Worm (Caenorhabditis elegans) whole organism, mixed stage, embryonic: ENCODE data around the gene dap-3.
A peak's percentile ranks its signal among the peaks of the same experiment; 100 is the strongest.

Experiments used
- M03D4.4 ChIP-seq: sonication (generic microtip); optimal IDR thresholded peaks from 2 replicates; lab custom pipeline; 2017; ENCODE audit warnings: mild to moderate bottlenecking, missing genetic modification characterization, missing compliant biosample characterization
- bed-3 ChIP-seq: fragments of 200-800 bp; sonication (Bioruptor generic); optimal IDR thresholded peaks from 3 replicates; lab custom pipeline; 2018; ENCODE audit warnings: mild to moderate bottlenecking, missing genetic modification characterization, moderate library complexity, missing compliant biosample characterization
- blmp-1 ChIP-seq: fragments of 150-350 bp; optimal IDR thresholded peaks from 2 replicates; lab custom pipeline; 2014; ENCODE audit warnings: missing biosample characterization, missing genetic modification characterization
- ceh-39 ChIP-seq: fragments of 150-350 bp; optimal IDR thresholded peaks from 2 replicates; lab custom pipeline; 2014; ENCODE audit warnings: missing biosample characterization, missing genetic modification characterization
- ceh-43 ChIP-seq: fragments of 200-800 bp; sonication (Bioruptor generic); optimal IDR thresholded peaks from 2 replicates; lab custom pipeline; 2018; ENCODE audit warnings: mild to moderate bottlenecking, missing genetic modification characterization, moderate library complexity, missing compliant biosample characterization
- ceh-83 ChIP-seq: fragments of 200-800 bp; sonication (Bioruptor generic); optimal IDR thresholded peaks from 2 replicates; lab custom pipeline; 2018; ENCODE audit warnings: mild to moderate bottlenecking, missing genetic modification characterization, missing compliant biosample characterization
- ces-1 ChIP-seq: fragments of 150-350 bp; optimal IDR thresholded peaks from 2 replicates; lab custom pipeline; 2014; ENCODE audit warnings: missing biosample characterization, missing genetic modification reagents, missing genetic modification characterization
- cnd-1 ChIP-seq: fragments of 200-800 bp; sonication (Bioruptor generic); optimal IDR thresholded peaks from 2 replicates; lab custom pipeline; 2018; ENCODE audit warnings: mild to moderate bottlenecking, missing genetic modification characterization, missing compliant biosample characterization
- drap-1 ChIP-seq: fragments of 200-800 bp; sonication (Bioruptor generic); optimal IDR thresholded peaks from 3 replicates; lab custom pipeline; 2018; ENCODE audit warnings: mild to moderate bottlenecking, missing genetic modification characterization, missing compliant biosample characterization
- elt-1 ChIP-seq: sonication (generic microtip); optimal IDR thresholded peaks from 2 replicates; lab custom pipeline; 2017; ENCODE audit warnings: missing genetic modification characterization, mild to moderate bottlenecking, missing compliant biosample characterization, antibody characterized with exemption, moderate library complexity, borderline replicate concordance; ENCODE audit not compliant: insufficient read depth
- elt-3 ChIP-seq: fragments of 150-350 bp; optimal IDR thresholded peaks from 2 replicates; lab custom pipeline; 2014; ENCODE audit warnings: missing biosample characterization, missing genetic modification characterization
- flh-1 ChIP-seq: fragments of 200-800 bp; sonication (Bioruptor generic); optimal IDR thresholded peaks from 2 replicates; lab custom pipeline; 2018; ENCODE audit warnings: mild to moderate bottlenecking, missing genetic modification characterization, moderate library complexity, missing compliant biosample characterization
- ham-2 ChIP-seq: fragments of 200-800 bp; sonication (Bioruptor generic); optimal IDR thresholded peaks from 2 replicates; lab custom pipeline; 2018; ENCODE audit warnings: mild to moderate bottlenecking, missing genetic modification characterization, missing compliant biosample characterization
- hlh-1 ChIP-seq: fragments of 150-350 bp; optimal IDR thresholded peaks from 2 replicates; lab custom pipeline; 2014; ENCODE audit warnings: missing biosample characterization, missing genetic modification reagents, missing genetic modification characterization
- lin-13 ChIP-seq: fragments of 150-350 bp; optimal IDR thresholded peaks from 2 replicates; lab custom pipeline; 2014; ENCODE audit warnings: missing biosample characterization, missing genetic modification characterization
- lin-32 ChIP-seq: fragments of 200-800 bp; sonication (Bioruptor generic); optimal IDR thresholded peaks from 2 replicates; lab custom pipeline; 2018; ENCODE audit warnings: mild to moderate bottlenecking, missing genetic modification characterization, missing compliant biosample characterization
- lsy-2 ChIP-seq: fragments of 150-350 bp; optimal IDR thresholded peaks from 2 replicates; lab custom pipeline; 2014; ENCODE audit warnings: missing biosample characterization, missing genetic modification characterization
- mab-5 ChIP-seq: fragments of 150-350 bp; optimal IDR thresholded peaks from 2 replicates; lab custom pipeline; 2014; ENCODE audit warnings: missing biosample characterization, missing genetic modification characterization
- mep-1 ChIP-seq: fragments of 150-350 bp; optimal IDR thresholded peaks from 2 replicates; lab custom pipeline; 2017; ENCODE audit warnings: missing biosample characterization, missing genetic modification reagents, missing genetic modification characterization, inconsistent platforms
- mls-2 ChIP-seq: sonication (generic microtip); optimal IDR thresholded peaks from 2 replicates; lab custom pipeline; 2016; ENCODE audit warnings: mild to moderate bottlenecking, missing genetic modification characterization, moderate library complexity, missing compliant biosample characterization
- nhr-12 ChIP-seq: fragments of 150-350 bp; optimal IDR thresholded peaks from 2 replicates; lab custom pipeline; 2014; ENCODE audit warnings: missing biosample characterization, missing genetic modification characterization
- nhr-2 ChIP-seq: fragments of 150-350 bp; optimal IDR thresholded peaks from 2 replicates; lab custom pipeline; 2014; ENCODE audit warnings: missing biosample characterization, missing genetic modification characterization
- nhr-237 ChIP-seq: fragments of 150-350 bp; optimal IDR thresholded peaks from 2 replicates; lab custom pipeline; 2014; ENCODE audit warnings: missing biosample characterization, missing genetic modification characterization
- nhr-28 ChIP-seq: fragments of 150-350 bp; optimal IDR thresholded peaks from 2 replicates; lab custom pipeline; 2014; ENCODE audit warnings: missing biosample characterization, missing genetic modification characterization
- nhr-76 ChIP-seq: sonication (generic microtip); optimal IDR thresholded peaks from 2 replicates; lab custom pipeline; 2017; ENCODE audit warnings: missing biosample characterization, missing genetic modification characterization
- pha-4 ChIP-seq: fragments of 150-350 bp; optimal IDR thresholded peaks from 2 replicates; lab custom pipeline; 2018; ENCODE audit warnings: missing biosample characterization, missing genetic modification reagents, missing genetic modification characterization
- sem-2 ChIP-seq: fragments of 200-800 bp; sonication (Bioruptor generic); optimal IDR thresholded peaks from 2 replicates; lab custom pipeline; 2018; ENCODE audit warnings: mild to moderate bottlenecking, missing genetic modification characterization, missing compliant biosample characterization
- snpc-4 ChIP-seq: fragments of 150-350 bp; optimal IDR thresholded peaks from 2 replicates; lab custom pipeline; 2014; ENCODE audit warnings: missing biosample characterization, missing genetic modification characterization
- sptf-1 ChIP-seq: sonication (generic microtip); optimal IDR thresholded peaks from 2 replicates; lab custom pipeline; 2017; ENCODE audit warnings: mild to moderate bottlenecking, missing genetic modification characterization, moderate library complexity, missing compliant biosample characterization
- tbx-8 ChIP-seq: fragments of 200-800 bp; sonication (Bioruptor generic); optimal IDR thresholded peaks from 2 replicates; lab custom pipeline; 2018; ENCODE audit warnings: mild to moderate bottlenecking, missing genetic modification characterization, moderate library complexity, missing compliant biosample characterization
- unc-120 ChIP-seq: sonication (generic microtip); optimal IDR thresholded peaks from 2 replicates; lab custom pipeline; 2017; ENCODE audit warnings: missing genetic modification characterization, missing compliant biosample characterization; ENCODE audit not compliant: poor library complexity, severe bottlenecking
- unc-39 ChIP-seq: fragments of 150-350 bp; optimal IDR thresholded peaks from 2 replicates; lab custom pipeline; 2014; ENCODE audit warnings: missing biosample characterization, missing genetic modification characterization
- unc-62 ChIP-seq: fragments of 150-350 bp; optimal IDR thresholded peaks from 2 replicates; lab custom pipeline; 2014; ENCODE audit warnings: missing biosample characterization, missing genetic modification reagents, missing genetic modification characterization
- zip-8 ChIP-seq: fragments of 150-350 bp; optimal IDR thresholded peaks from 2 replicates; lab custom pipeline; 2014; ENCODE audit warnings: missing biosample characterization, missing genetic modification characterization
- ztf-11 ChIP-seq: fragments of 150-350 bp; optimal IDR thresholded peaks from 2 replicates; lab custom pipeline; 2014; ENCODE audit warnings: missing biosample characterization, missing genetic modification characterization

dap-3 gene

ce11 chrII:10558345-10558744, 22.6 kb upstream of the dap-3 start:
- TF ChIP-seq hlh-1 (tag; lab: Kevin White, UChicago) (peak; percentile 85), unc-62 (GFP tag; lab: Kevin White, UChicago) (peak; percentile 13), tbx-8 (GFP tag; lab: Kevin White, UChicago) (no peak), unc-120 (peak; percentile 85), blmp-1 (no peak), pha-4 (tag; lab: Kevin White, UChicago) (no peak)
- TF ChIP-seq, all 35 proteins: peak for 3

- TF ChIP-seq ztf-11 (tag; lab: Kevin White, UChicago), result no peak
- no peak for TF ChIP-seq tbx-8 (GFP tag; lab: Kevin White, UChicago)
- no peak for TF ChIP-seq drap-1
- TF ChIP-seq elt-1 (tag; lab: Kevin White, UChicago), result no peak
- TF ChIP-seq unc-120, result no peak
- TF ChIP-seq sem-2, result no peak
- TF ChIP-seq blmp-1, result no peak
These were observed 21.9 kb upstream of the dap-3 start for ce11 chrII:10558962-10559415.

- no peak for TF ChIP-seq hlh-1 (tag; lab: Kevin White, UChicago)
- TF ChIP-seq, all 35 proteins: peak for 0
These were observed 21.2 kb upstream of the dap-3 start for ce11 chrII:10559671-10560184.

DNA sequence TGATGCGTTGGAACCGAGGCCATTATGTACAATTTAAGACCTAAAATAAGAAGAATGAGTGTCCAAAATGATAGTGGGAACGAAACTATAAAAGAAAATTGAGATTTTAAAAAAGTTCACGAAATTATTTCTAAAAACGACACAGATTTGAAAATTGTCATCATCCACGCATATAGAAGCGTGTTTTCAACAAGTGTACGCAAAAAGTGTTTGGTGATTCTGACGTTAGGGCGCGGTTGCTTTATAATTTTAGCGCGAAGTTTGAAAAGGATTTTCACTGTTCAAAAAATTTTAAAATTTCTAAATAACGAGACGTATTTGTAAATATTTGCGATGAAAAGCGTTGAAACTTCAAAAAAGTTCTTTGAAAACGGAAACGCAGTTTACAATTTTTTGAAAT, 17.6 kb upstream of the dap-3 start, which contains the start of gene cdc-48.1:
TSS of gene cdc-48.1 (minus strand) at position 40 of the 400 bp plus-strand sequence.
- TF ChIP-seq lin-32 (peak; percentile 37), nhr-28 (peak; percentile 87), elt-1 (tag; lab: Kevin White, UChicago) (peak; percentile 68), mep-1 (tag; lab: Kevin White, UChicago) (peak; percentile 100), flh-1 (GFP tag; lab: Kevin White, UChicago) (peak; percentile 49), unc-62 (GFP tag; lab: Kevin White, UChicago) (peak; percentile 97), nhr-76 (tag; lab: Kevin White, UChicago) (no peak), unc-39 (peak; percentile 36), pha-4 (tag; lab: Kevin White, UChicago) (peak; percentile 98), ceh-83 (GFP tag; lab: Kevin White, UChicago) (peak; percentile 88), mab-5 (tag; lab: Kevin White, UChicago) (peak; percentile 84), lsy-2 (peak; percentile 95), ham-2 (GFP tag; lab: Kevin White, UChicago) (peak; percentile 84), zip-8 (no peak), hlh-1 (tag; lab: Kevin White, UChicago) (peak; percentile 88), unc-120 (peak; percentile 91), ces-1 (peak; percentile 98), ceh-43 (GFP tag; lab: Kevin White, UChicago) (peak; percentile 87), nhr-237 (tag; lab: Kevin White, UChicago) (peak; percentile 100), M03D4.4 (peak; percentile 92), blmp-1 (peak; percentile 79), drap-1 (peak; percentile 92), ceh-39 (tag; lab: Kevin White, UChicago) (peak; percentile 99), tbx-8 (GFP tag; lab: Kevin White, UChicago) (peak; percentile 72), ztf-11 (tag; lab: Kevin White, UChicago) (peak; percentile 80), cnd-1 (peak; percentile 96), lin-13 (tag; lab: Kevin White, UChicago) (peak; percentile 100), sptf-1 (peak; percentile 97), elt-3 (tag; lab: Kevin White, UChicago) (peak; percentile 85), snpc-4 (no peak), nhr-12 (tag; lab: Kevin White, UChicago) (peak; percentile 68), sem-2 (peak; percentile 30), mls-2 (tag; lab: Kevin White, UChicago) (peak; percentile 89), bed-3 (peak; percentile 63), nhr-2 (peak; percentile 74)
